ENCODE assay signal across 1 fruit fly cellular context in the genomic region with DNA sequence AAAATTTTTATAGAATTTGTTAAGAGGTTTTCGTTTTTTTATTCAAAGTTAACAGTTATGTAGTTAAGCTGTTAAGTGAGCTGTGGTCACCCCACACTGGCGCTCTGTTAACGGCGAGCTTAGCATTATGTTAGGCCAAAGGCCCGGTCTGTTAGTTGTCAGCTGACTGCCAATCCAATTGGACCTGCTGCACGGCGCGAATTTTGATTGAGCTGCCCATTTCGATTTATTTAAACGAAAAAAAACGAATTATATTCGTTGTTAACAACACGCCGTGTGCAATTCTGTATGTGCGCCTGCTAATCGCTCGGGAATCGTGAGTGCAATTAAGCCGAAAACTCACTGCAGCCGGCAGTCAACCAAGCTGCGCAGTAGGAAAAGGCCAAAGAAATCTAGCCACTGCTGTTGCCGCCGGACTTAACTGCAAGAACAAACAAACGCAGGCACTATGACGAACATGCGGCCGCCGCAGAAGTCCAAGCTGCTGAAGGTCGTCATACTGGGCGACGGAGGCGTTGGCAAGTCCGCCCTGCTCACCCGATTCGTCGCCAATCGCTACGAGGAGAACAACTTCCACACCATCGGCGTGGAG.
TF ChIP-seq lines count a peak whose summit lies in the region.

A gene (plus strand): TSS at position 151 of the 592 bp plus-strand sequence.

TF ChIP-seq in whole organism, embryonic, 481 proteins besides CTCF, POLR2A, EP300 and RAD21 (continued from another document):
- no peak for TF ChIP-seq zen2 (GFP tag; IDR thresholded peaks at IDR 0.05; lab: Robert Waterston, UW; ENCODE audit: partially characterized antibody)
- TF ChIP-seq Antp (GFP tag; optimal IDR thresholded peaks at IDR 0.05; lab: Kevin White, UChicago): no peak
- no peak for TF ChIP-seq Fer2 (tag; optimal IDR thresholded peaks at IDR 0.05; lab: Kevin White, UChicago)
- TF ChIP-seq cas (GFP tag; IDR thresholded peaks at IDR 0.05; lab: Robert Waterston, UW): no peak
- 0 out of 3 replicates have a peak, but pooled peaks have one; percentile 43 for TF ChIP-seq mld (GFP tag; IDR thresholded peaks at IDR 0.05; lab: Robert Waterston, UW; ENCODE audit: partially characterized antibody)
- no peak for TF ChIP-seq CG10654 (GFP tag; optimal IDR thresholded peaks at IDR 0.05; lab: Kevin White, UChicago)
- peak; percentile 69 for TF ChIP-seq E2f2 (GFP tag; IDR thresholded peaks at IDR 0.05; lab: Robert Waterston, UW)
- no peak for TF ChIP-seq fd64A (GFP tag; optimal IDR thresholded peaks at IDR 0.05; lab: Kevin White, UChicago)
- no peak for TF ChIP-seq Fer3 (tag; optimal IDR thresholded peaks at IDR 0.05; lab: Kevin White, UChicago)
- TF ChIP-seq CG13287 (GFP tag; IDR thresholded peaks at IDR 0.05; lab: Robert Waterston, UW; ENCODE audit: partially characterized antibody): peak; percentile 26; the same call in 1 of the 2 replicates
- 0 out of 2 replicates have a peak, but pooled peaks have one; percentile 16 for TF ChIP-seq wdn (GFP tag; IDR thresholded peaks at IDR 0.05; lab: Robert Waterston, UW)
- TF ChIP-seq sens-2 (GFP tag; IDR thresholded peaks at IDR 0.05; lab: Robert Waterston, UW): no peak
